Worm (Caenorhabditis elegans) whole organism, L4 larva: ENCODE data around the gene klp-6.

Experiments used
- D1046.2 ChIP-seq: fragments of 200-800 bp; sonication (Bioruptor generic); IDR thresholded peaks from 2 replicates; pipeline ENCODE4 v1.3.6; 2022; ENCODE audit warnings: missing genetic modification characterization, missing compliant biosample characterization
- F37D6.2 ChIP-seq: sonication (generic microtip); optimal IDR thresholded peaks from 2 replicates; lab custom pipeline; 2016; ENCODE audit warnings: mild to moderate bottlenecking, missing genetic modification characterization, missing compliant biosample characterization
- F44E2.7 ChIP-seq: fragments of 200-800 bp; sonication (Bioruptor generic); IDR thresholded peaks from 2 replicates; pipeline ENCODE4 v2.1.2; 2022; ENCODE audit warnings: missing genetic modification characterization, missing compliant biosample characterization
- R02D3.7 ChIP-seq: fragments of 150-350 bp; sonication (generic microtip); optimal IDR thresholded peaks from 3 replicates; lab custom pipeline; 2014; ENCODE audit warnings: missing biosample characterization, missing genetic modification characterization
- T20F7.1 ChIP-seq: fragments of 200-800 bp; sonication (Bioruptor generic); optimal IDR thresholded peaks from 2 replicates; lab custom pipeline; 2018; ENCODE audit warnings: mild to moderate bottlenecking, missing genetic modification characterization, missing compliant biosample characterization
- T26A8.4 ChIP-seq: fragments of 200-800 bp; sonication (Bioruptor generic); IDR thresholded peaks from 2 replicates; pipeline ENCODE4 v1.3.6; 2022; ENCODE audit warnings: missing genetic modification characterization, missing compliant biosample characterization
- Y48G9A.11 ChIP-seq: fragments of 200-800 bp; sonication (Bioruptor generic); IDR thresholded peaks from 2 replicates; pipeline ENCODE4 v1.3.6; 2022; ENCODE audit warnings: missing genetic modification reagents, missing genetic modification characterization, missing compliant biosample characterization
- Y75B8A.6 ChIP-seq: fragments of 200-800 bp; sonication (Bioruptor generic); IDR thresholded peaks from 2 replicates; pipeline ENCODE4 v1.3.6; 2022; ENCODE audit warnings: missing genetic modification reagents, missing genetic modification characterization, missing compliant biosample characterization
- aha-1 ChIP-seq: fragments of 150-350 bp; peaks from one replicate; lab custom pipeline; 2014; ENCODE audit warnings: missing biosample characterization, missing genetic modification characterization
- arid-1 ChIP-seq: fragments of 200-800 bp; sonication (Bioruptor generic); conservative IDR thresholded peaks from 2 replicates; pipeline ENCODE4 v1.3.6; 2022; ENCODE audit warnings: missing genetic modification reagents, missing genetic modification characterization, missing compliant biosample characterization
- attf-4 ChIP-seq: sonication (generic microtip); optimal IDR thresholded peaks from 3 replicates; lab custom pipeline; 2017; ENCODE audit warnings: missing biosample characterization, missing genetic modification characterization
- ceh-28 ChIP-seq: fragments of 150-350 bp; optimal IDR thresholded peaks from 2 replicates; lab custom pipeline; 2014; ENCODE audit warnings: missing biosample characterization, missing genetic modification reagents, missing genetic modification characterization
- ceh-32 ChIP-seq: sonication (generic microtip); optimal IDR thresholded peaks from 2 replicates; lab custom pipeline; 2016; ENCODE audit warnings: mild to moderate bottlenecking, missing genetic modification characterization, missing compliant biosample characterization; ENCODE audit not compliant: poor library complexity
- ceh-62 ChIP-seq: sonication (generic microtip); optimal IDR thresholded peaks from 2 replicates; lab custom pipeline; 2017; ENCODE audit warnings: missing biosample characterization, missing genetic modification characterization
- ces-1 ChIP-seq: fragments of 150-350 bp; sonication (generic microtip); optimal IDR thresholded peaks from 4 replicates; lab custom pipeline; 2014; ENCODE audit warnings: missing biosample characterization, missing genetic modification reagents, missing genetic modification characterization
- daf-8 ChIP-seq: fragments of 200-800 bp; sonication (Bioruptor generic); IDR thresholded peaks from 2 replicates; pipeline ENCODE4 v1.3.6; 2022; ENCODE audit warnings: missing genetic modification characterization, missing compliant biosample characterization
- dmd-9 ChIP-seq: fragments of 200-800 bp; sonication (Bioruptor generic); IDR thresholded peaks from 2 replicates; pipeline ENCODE4 v1.3.6; 2022; ENCODE audit warnings: missing genetic modification reagents, missing genetic modification characterization, missing compliant biosample characterization
- duxl-1 ChIP-seq: sonication (generic microtip); optimal IDR thresholded peaks from 2 replicates; lab custom pipeline; 2016; ENCODE audit warnings: mild to moderate bottlenecking, missing genetic modification characterization, moderate library complexity, missing compliant biosample characterization; ENCODE audit not compliant: poor library complexity
- egl-43 ChIP-seq: fragments of 200-800 bp; sonication (Bioruptor generic); IDR thresholded peaks from 2 replicates; pipeline ENCODE4 v1.3.6; 2022; ENCODE audit warnings: missing genetic modification reagents, missing genetic modification characterization, missing compliant biosample characterization
- fkh-10 ChIP-seq: fragments of 150-350 bp; optimal IDR thresholded peaks from 2 replicates; lab custom pipeline; 2014; ENCODE audit warnings: missing biosample characterization, missing genetic modification reagents, missing genetic modification characterization
- hlh-11 ChIP-seq: fragments of 200-800 bp; sonication (Bioruptor generic); optimal IDR thresholded peaks from 2 replicates; lab custom pipeline; 2018; ENCODE audit warnings: mild to moderate bottlenecking, missing genetic modification characterization, missing compliant biosample characterization
- hmg-1.1 ChIP-seq: fragments of 200-800 bp; sonication (Bioruptor generic); IDR thresholded peaks from 2 replicates; pipeline ENCODE4 v1.3.6; 2022; ENCODE audit warnings: missing genetic modification reagents, missing genetic modification characterization, missing compliant biosample characterization
- lin-1 ChIP-seq: fragments of 200-800 bp; sonication (Bioruptor generic); IDR thresholded peaks from 2 replicates; pipeline ENCODE4 v1.3.6; 2022; ENCODE audit warnings: missing genetic modification reagents, missing genetic modification characterization, missing compliant biosample characterization
- lin-13 ChIP-seq: fragments of 150-350 bp; optimal IDR thresholded peaks from 2 replicates; lab custom pipeline; 2014; ENCODE audit warnings: missing biosample characterization, missing genetic modification reagents, missing genetic modification characterization
- lin-38 ChIP-seq: fragments of 200-800 bp; sonication (Bioruptor generic); IDR thresholded peaks from 2 replicates; pipeline ENCODE4 v1.3.6; 2022; ENCODE audit warnings: missing genetic modification reagents, missing genetic modification characterization, missing compliant biosample characterization
- madf-9 ChIP-seq: fragments of 200-800 bp; sonication (Bioruptor generic); conservative IDR thresholded peaks from 2 replicates; pipeline ENCODE4 v1.3.6; 2022; ENCODE audit warnings: missing genetic modification reagents, missing genetic modification characterization, missing compliant biosample characterization
- mxl-3 ChIP-seq: fragments of 200-800 bp; sonication (Bioruptor generic); optimal IDR thresholded peaks from 2 replicates; lab custom pipeline; 2018; ENCODE audit warnings: mild to moderate bottlenecking, missing genetic modification characterization, missing compliant biosample characterization
- nhr-102 ChIP-seq: sonication (generic microtip); optimal IDR thresholded peaks from 2 replicates; lab custom pipeline; 2016; ENCODE audit warnings: mild to moderate bottlenecking, missing genetic modification characterization, moderate library complexity, missing compliant biosample characterization
- nhr-25 ChIP-seq: sonication (generic microtip); optimal IDR thresholded peaks from 2 replicates; lab custom pipeline; 2017; ENCODE audit warnings: missing genetic modification characterization, mild to moderate bottlenecking, missing compliant biosample characterization, antibody characterized with exemption, moderate library complexity, borderline replicate concordance; ENCODE audit not compliant: insufficient read depth
- nhr-76 ChIP-seq: fragments of 150-350 bp; optimal IDR thresholded peaks from 2 replicates; lab custom pipeline; 2014; ENCODE audit warnings: missing biosample characterization, missing genetic modification characterization
- nhr-77 ChIP-seq: fragments of 150-350 bp; optimal IDR thresholded peaks from 2 replicates; lab custom pipeline; 2014; ENCODE audit warnings: missing biosample characterization, missing genetic modification characterization
- pqm-1 ChIP-seq: sonication (generic microtip); optimal IDR thresholded peaks from 2 replicates; lab custom pipeline; 2017; ENCODE audit warnings: missing biosample characterization, missing genetic modification characterization
- rbr-2 ChIP-seq: sonication (generic microtip); optimal IDR thresholded peaks from 2 replicates; lab custom pipeline; 2016; ENCODE audit warnings: missing genotype, missing genetic modification characterization, missing compliant biosample characterization
- sdz-12 ChIP-seq: fragments of 200-800 bp; sonication (Bioruptor generic); optimal IDR thresholded peaks from 2 replicates; lab custom pipeline; 2018; ENCODE audit warnings: mild to moderate bottlenecking, missing genetic modification characterization, missing compliant biosample characterization
- set-16 ChIP-seq: fragments of 200-800 bp; sonication (Bioruptor generic); IDR thresholded peaks from 2 replicates; pipeline ENCODE4 v1.3.6; 2022; ENCODE audit warnings: missing genetic modification reagents, missing genetic modification characterization, missing compliant biosample characterization
- snpc-1.2 ChIP-seq: fragments of 200-800 bp; sonication (Bioruptor generic); IDR thresholded peaks from 2 replicates; pipeline ENCODE4 v1.3.6; 2022; ENCODE audit warnings: missing genetic modification reagents, missing genetic modification characterization, missing compliant biosample characterization
- unc-130 ChIP-seq: sonication (generic microtip); optimal IDR thresholded peaks from 2 replicates; lab custom pipeline; 2016; ENCODE audit warnings: missing genetic modification reagents, missing genetic modification characterization, missing compliant biosample characterization
- unc-39 ChIP-seq: sonication (generic microtip); optimal IDR thresholded peaks from 2 replicates; lab custom pipeline; 2017; ENCODE audit warnings: missing biosample characterization, missing genetic modification characterization
- zag-1 ChIP-seq: fragments of 150-350 bp; optimal IDR thresholded peaks from 2 replicates; lab custom pipeline; 2014; ENCODE audit warnings: missing biosample characterization, missing genetic modification characterization
- zfp-3 ChIP-seq: fragments of 200-800 bp; sonication (Bioruptor generic); conservative IDR thresholded peaks from 2 replicates; pipeline ENCODE4 v1.3.6; 2022; ENCODE audit warnings: missing genetic modification reagents, missing genetic modification characterization, missing compliant biosample characterization
- zip-11 ChIP-seq: fragments of 200-800 bp; sonication (Bioruptor generic); IDR thresholded peaks from 2 replicates; pipeline ENCODE4 v1.3.6; 2022; ENCODE audit warnings: missing genetic modification characterization, missing compliant biosample characterization
- zip-2 ChIP-seq: fragments of 150-350 bp; optimal IDR thresholded peaks from 2 replicates; lab custom pipeline; 2014; ENCODE audit warnings: missing biosample characterization, missing genetic modification characterization

klp-6 gene

ce11 chrIII:5002231-5002630 lies 28.5 kb upstream of the klp-6 start, which contains the start of gene R144.10:
Gene R144.10, minus strand, starts transcription at chrIII:5002331.
- TF ChIP-seq mxl-3 (GFP tag; lab: Kevin White, UChicago): no peak
- TF ChIP-seq T26A8.4 (GFP tag; lab: Robert Waterston, UW): no peak
- TF ChIP-seq D1046.2: no peak
- no peak for TF ChIP-seq Y75B8A.6 (GFP tag; lab: Robert Waterston, UW)
- no peak for TF ChIP-seq madf-9
- no peak for TF ChIP-seq ces-1 (GFP tag; lab: Kevin White, UChicago)
- no peak for TF ChIP-seq daf-8
- no peak for TF ChIP-seq set-16 (GFP tag; lab: Robert Waterston, UW)
- no peak for TF ChIP-seq fkh-10 (GFP tag; lab: Kevin White, UChicago)
- TF ChIP-seq rbr-2: no peak
- no peak for TF ChIP-seq egl-43
- no peak for TF ChIP-seq pqm-1 (tag; lab: Kevin White, UChicago)

ce11 chrIII:5004621-5005020 lies 26.1 kb upstream of the klp-6 start, which contains the start of gene R144.6:
Gene R144.6, minus strand, starts transcription at chrIII:5004721.
- TF ChIP-seq T20F7.1 (GFP tag; lab: Kevin White, UChicago): no peak
- no peak for TF ChIP-seq pqm-1 (tag; lab: Kevin White, UChicago)
- no peak for TF ChIP-seq F44E2.7 (GFP tag; lab: Robert Waterston, UW)
- no peak for TF ChIP-seq hlh-11 (tag; lab: Kevin White, UChicago)
- no peak for TF ChIP-seq egl-43
- TF ChIP-seq ceh-32: no peak
- no peak for TF ChIP-seq ceh-62 (tag; lab: Kevin White, UChicago)
- no peak for TF ChIP-seq lin-1
- no peak for TF ChIP-seq nhr-77 (tag; lab: Kevin White, UChicago)
- TF ChIP-seq aha-1 (tag; lab: Kevin White, UChicago): no peak
- no peak for TF ChIP-seq sdz-12 (GFP tag; lab: Kevin White, UChicago)
- no peak for TF ChIP-seq R02D3.7 (tag; lab: Kevin White, UChicago)
- no peak for TF ChIP-seq unc-130 (GFP tag; lab: Kevin White, UChicago)
- no peak for TF ChIP-seq zfp-3 (GFP tag; lab: Robert Waterston, UW)

ce11 chrIII:5006881-5007280 lies 23.8 kb upstream of the klp-6 start, which contains the start of gene R144.12:
Gene R144.12, minus strand, starts transcription at chrIII:5006981.
- TF ChIP-seq snpc-1.2 (no peak), duxl-1 (tag; lab: Kevin White, UChicago) (no peak), lin-38 (GFP tag; lab: Robert Waterston, UW) (no peak), F37D6.2 (tag; lab: Kevin White, UChicago) (no peak), lin-13 (no peak), zag-1 (no peak), ceh-28 (tag; lab: Kevin White, UChicago) (no peak), zip-2 (tag; lab: Kevin White, UChicago) (no peak), dmd-9 (GFP tag; lab: Robert Waterston, UW) (no peak), nhr-102 (tag; lab: Kevin White, UChicago) (no peak), aha-1 (tag; lab: Kevin White, UChicago) (no peak), set-16 (GFP tag; lab: Robert Waterston, UW) (no peak), arid-1 (no peak), Y48G9A.11 (GFP tag; lab: Robert Waterston, UW) (no peak), zip-11 (no peak), nhr-76 (tag; lab: Kevin White, UChicago) (no peak)

ce11 chrIII:5008730-5009129 lies 22.0 kb upstream of the klp-6 start, which contains the start of gene R144.11:
Gene R144.11, minus strand, starts transcription at chrIII:5008830.
- TF ChIP-seq zip-11 (no peak), zag-1 (no peak), hmg-1.1 (GFP tag; lab: Robert Waterston, UW) (no peak), attf-4 (no peak), nhr-102 (tag; lab: Kevin White, UChicago) (no peak), unc-39 (no peak), ceh-62 (tag; lab: Kevin White, UChicago) (no peak), nhr-25 (no peak)
